Fruit fly (Drosophila melanogaster): Measurements from ENCODE around the gene Itgbn.

Itgbn gene

dm6 chr2L:21053623-21054022, 790 bp downstream of the Itgbn start:
- no peak for TF ChIP-seq slbo (GFP tag; IDR thresholded peaks at IDR 0.05)
- TF ChIP-seq CG12071 (GFP tag; optimal IDR thresholded peaks at IDR 0.05): no peak
- TF ChIP-seq cad (GFP tag; optimal IDR thresholded peaks at IDR 0.05): no peak
- TF ChIP-seq CG13775 (GFP tag; optimal IDR thresholded peaks at IDR 0.05): no peak
- no peak for TF ChIP-seq HLH4C (GFP tag; IDR thresholded peaks at IDR 0.05; ENCODE audit: partially characterized antibody)
- TF ChIP-seq CG7271 (tag; optimal IDR thresholded peaks at IDR 0.05): no peak
- TF ChIP-seq peb (GFP tag; IDR thresholded peaks at IDR 0.05): no peak
- peak; percentile 34; the same call in 1 of the 3 replicates for TF ChIP-seq Aef1 (GFP tag; IDR thresholded peaks at IDR 0.05)
- TF ChIP-seq CTCF (GFP tag; optimal IDR thresholded peaks at IDR 0.05): no peak
- no peak for TF ChIP-seq gsb-n (tag; optimal IDR thresholded peaks at IDR 0.05)
- peak; percentile 48 for TF ChIP-seq GATAe (GFP tag; conservative IDR thresholded peaks at IDR 0.05)
- TF ChIP-seq caup (GFP tag; optimal IDR thresholded peaks at IDR 0.05; ENCODE audit: severe bottlenecking): peak; percentile 1
- no peak for TF ChIP-seq Six4 (GFP tag; optimal IDR thresholded peaks at IDR 0.05)
- no peak for TF ChIP-seq Abd-B (GFP tag; optimal IDR thresholded peaks at IDR 0.05)
- no peak for TF ChIP-seq nmo (GFP tag; optimal IDR thresholded peaks at IDR 0.05)
- no peak for TF ChIP-seq usp (GFP tag; optimal IDR thresholded peaks at IDR 0.05)
- TF ChIP-seq CG7987 (GFP tag; optimal IDR thresholded peaks at IDR 0.05): no peak
- TF ChIP-seq CG42726 (GFP tag; IDR thresholded peaks at IDR 0.05; ENCODE audit: partially characterized antibody): no peak
- peak; percentile 43; the same call in 1 of the 2 replicates for TF ChIP-seq crol (GFP tag; IDR thresholded peaks at IDR 0.05)
- TF ChIP-seq HmgZ (tag; optimal IDR thresholded peaks at IDR 0.05): no peak
- no peak for TF ChIP-seq CG17359 (tag; optimal IDR thresholded peaks at IDR 0.05)
- no peak for TF ChIP-seq CG10147 (GFP tag; optimal IDR thresholded peaks at IDR 0.05)
- no peak for TF ChIP-seq CG18764 (GFP tag; optimal IDR thresholded peaks at IDR 0.05)
- no peak for TF ChIP-seq cato (GFP tag; optimal IDR thresholded peaks at IDR 0.05; ENCODE audit: borderline replicate concordance)
- no peak for TF ChIP-seq CG9932 (GFP tag; IDR thresholded peaks at IDR 0.05)
- TF ChIP-seq CG9609 (GFP tag; optimal IDR thresholded peaks at IDR 0.05): no peak
- TF ChIP-seq Jarid2 (GFP tag; optimal IDR thresholded peaks at IDR 0.05): no peak
- no peak for TF ChIP-seq Mad (GFP tag; optimal IDR thresholded peaks at IDR 0.05)
- peak; percentile 71 for TF ChIP-seq sug (tag; optimal IDR thresholded peaks at IDR 0.05)
- no peak for TF ChIP-seq cwo (GFP tag; optimal IDR thresholded peaks at IDR 0.05)
- peak; percentile 80 for TF ChIP-seq exex (tag; optimal IDR thresholded peaks at IDR 0.05)
- TF ChIP-seq CG10565 (GFP tag; optimal IDR thresholded peaks at IDR 0.05): no peak
- no peak for TF ChIP-seq Spps (tag; optimal IDR thresholded peaks at IDR 0.05)
- TF ChIP-seq CG2120 (GFP tag; optimal IDR thresholded peaks at IDR 0.05): no peak
- no peak for TF ChIP-seq CG34422 (GFP tag; IDR thresholded peaks at IDR 0.05)
- no peak for TF ChIP-seq PHDP (tag; optimal IDR thresholded peaks at IDR 0.05)
- no peak for TF ChIP-seq CG10209 (GFP tag; optimal IDR thresholded peaks at IDR 0.05)
- no peak for TF ChIP-seq CG16863 (GFP tag; optimal IDR thresholded peaks at IDR 0.05)
- TF ChIP-seq grn (GFP tag; optimal IDR thresholded peaks at IDR 0.05): peak; percentile 33
- TF ChIP-seq mirr (GFP tag; optimal IDR thresholded peaks at IDR 0.05): peak; percentile 69
- TF ChIP-seq Ssrp (tag; optimal IDR thresholded peaks at IDR 0.05): no peak
- TF ChIP-seq jumu (GFP tag; optimal IDR thresholded peaks at IDR 0.05): no peak
- peak; percentile 75 for TF ChIP-seq sens (GFP tag)
- TF ChIP-seq Dad (GFP tag; optimal IDR thresholded peaks at IDR 0.05): no peak
- no peak for TF ChIP-seq eyg (GFP tag; optimal IDR thresholded peaks at IDR 0.05)
- no peak for TF ChIP-seq ab (GFP tag; optimal IDR thresholded peaks at IDR 0.05)
- TF ChIP-seq NC2β (GFP tag; optimal IDR thresholded peaks at IDR 0.05): no peak
- TF ChIP-seq Antp (GFP tag; optimal IDR thresholded peaks at IDR 0.05): no peak
- no peak for TF ChIP-seq CG4328 (GFP tag; optimal IDR thresholded peaks at IDR 0.05)
- no peak for TF ChIP-seq CG6813 (GFP tag; optimal IDR thresholded peaks at IDR 0.05)
- no peak for TF ChIP-seq Hand (GFP tag; optimal IDR thresholded peaks at IDR 0.05)
- no peak for TF ChIP-seq bigmax (GFP tag; optimal IDR thresholded peaks at IDR 0.05)

Data from whole organism, embryonic.